Worm (Caenorhabditis elegans): ENCODE measurements around the gene B0554.5.

B0554.5 gene

DNA sequence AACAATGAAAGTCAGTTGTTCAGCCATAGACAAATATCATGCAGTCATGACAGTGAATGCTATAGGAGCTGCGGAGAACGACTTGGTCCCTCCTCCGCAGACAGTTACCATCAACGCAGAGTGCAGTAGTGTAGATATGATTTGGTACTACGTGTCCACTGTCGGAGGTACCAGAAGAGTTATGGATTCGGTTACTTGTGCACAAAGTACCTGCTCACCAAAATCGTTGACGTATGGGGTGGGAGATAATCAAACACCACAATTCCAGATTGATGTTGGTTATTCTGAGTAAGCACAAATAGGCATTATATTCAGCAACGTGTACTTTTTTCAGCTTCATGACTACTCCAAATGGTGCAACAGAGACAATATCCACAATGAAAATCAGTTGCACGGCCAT lies 8.8 kb downstream of the B0554.5 start:
- TF ChIP-seq ztf-23 (GFP tag; IDR thresholded peaks at IDR 0.05): no peak
- no peak for TF ChIP-seq cog-1 (tag; optimal IDR thresholded peaks at IDR 0.05)
- TF ChIP-seq flt-1 (GFP tag; IDR thresholded peaks at IDR 0.05): no peak
- no peak for TF ChIP-seq T22C8.4 (GFP tag; IDR thresholded peaks at IDR 0.05)
- TF ChIP-seq ztf-29 (GFP tag; IDR thresholded peaks at IDR 0.05): no peak
- no peak for TF ChIP-seq klf-2 (GFP tag; conservative IDR thresholded peaks at IDR 0.05)
- TF ChIP-seq med-1 (GFP tag; optimal IDR thresholded peaks at IDR 0.05; ENCODE audit: insufficient read depth): no peak

DNA sequence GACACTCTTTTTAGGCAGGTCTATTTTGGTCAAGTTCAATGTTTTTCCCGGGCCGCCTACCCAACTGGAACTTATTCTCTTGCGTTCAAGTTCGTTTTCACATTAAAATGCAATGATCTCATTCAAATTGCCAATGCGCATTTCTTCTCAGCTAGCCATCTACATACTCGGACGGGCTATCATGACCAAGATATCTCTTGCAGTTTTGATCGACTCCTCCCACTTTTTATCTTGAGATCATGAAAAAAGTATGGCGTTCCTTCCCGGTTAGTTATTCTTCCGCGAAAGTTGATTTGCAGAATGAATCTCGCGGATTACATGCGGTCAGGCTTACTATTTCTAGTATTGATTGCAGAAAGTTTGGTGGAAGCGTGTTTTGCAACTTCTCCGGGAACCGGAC lies 9.7 kb downstream of the B0554.5 start, which contains the start of gene B0554.2:
Gene B0554.2 (plus strand): TSS at position 301 of the 400 bp plus-strand sequence.
- TF ChIP-seq T22C8.4 (GFP tag; IDR thresholded peaks at IDR 0.05): no peak
- TF ChIP-seq ref-1 (GFP tag; conservative IDR thresholded peaks at IDR 0.05): no peak
- no peak for TF ChIP-seq klf-2 (GFP tag; conservative IDR thresholded peaks at IDR 0.05)
- no peak for TF ChIP-seq med-1 (GFP tag; optimal IDR thresholded peaks at IDR 0.05; ENCODE audit: insufficient read depth)
- no peak for TF ChIP-seq flt-1 (GFP tag; IDR thresholded peaks at IDR 0.05)
- no peak for TF ChIP-seq cog-1 (tag; optimal IDR thresholded peaks at IDR 0.05)
- TF ChIP-seq ztf-29 (GFP tag; IDR thresholded peaks at IDR 0.05): no peak
- TF ChIP-seq tab-1 (GFP tag; IDR thresholded peaks at IDR 0.05): no peak
- no peak for TF ChIP-seq ztf-23 (GFP tag; IDR thresholded peaks at IDR 0.05)

DNA sequence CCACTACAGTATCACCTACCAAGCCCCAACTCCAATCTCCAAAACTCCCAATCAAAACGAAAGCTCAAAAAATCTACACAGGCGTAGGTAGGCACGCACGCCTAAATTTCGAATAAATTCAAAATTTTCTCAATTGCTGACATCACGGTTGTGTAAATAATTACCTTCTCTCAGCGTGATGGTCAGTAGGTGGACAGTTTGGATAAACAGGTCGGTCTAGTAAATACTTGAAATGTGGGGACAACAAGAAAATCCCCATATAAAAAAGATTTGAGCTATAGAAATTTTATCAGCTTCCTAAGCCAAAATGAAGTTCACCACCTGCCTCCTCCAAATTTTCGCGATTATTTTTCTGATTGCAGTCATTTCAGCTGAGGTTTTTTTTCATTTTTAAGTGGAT lies 13.9 kb downstream of the B0554.5 start, which contains the start of gene B0554.1:
Gene B0554.1 (plus strand): TSS at position 301 of the 400 bp plus-strand sequence.
- TF ChIP-seq klf-2 (GFP tag; conservative IDR thresholded peaks at IDR 0.05): no peak
- TF ChIP-seq tab-1 (GFP tag; IDR thresholded peaks at IDR 0.05): no peak
- no peak for TF ChIP-seq med-1 (GFP tag; optimal IDR thresholded peaks at IDR 0.05; ENCODE audit: insufficient read depth)
- no peak for TF ChIP-seq ztf-23 (GFP tag; IDR thresholded peaks at IDR 0.05)
- no peak for TF ChIP-seq T22C8.4 (GFP tag; IDR thresholded peaks at IDR 0.05)
- TF ChIP-seq ref-1 (GFP tag; conservative IDR thresholded peaks at IDR 0.05): no peak
- TF ChIP-seq ztf-29 (GFP tag; IDR thresholded peaks at IDR 0.05): no peak
- TF ChIP-seq cog-1 (tag; optimal IDR thresholded peaks at IDR 0.05): no peak
- no peak for TF ChIP-seq flt-1 (GFP tag; IDR thresholded peaks at IDR 0.05)

DNA sequence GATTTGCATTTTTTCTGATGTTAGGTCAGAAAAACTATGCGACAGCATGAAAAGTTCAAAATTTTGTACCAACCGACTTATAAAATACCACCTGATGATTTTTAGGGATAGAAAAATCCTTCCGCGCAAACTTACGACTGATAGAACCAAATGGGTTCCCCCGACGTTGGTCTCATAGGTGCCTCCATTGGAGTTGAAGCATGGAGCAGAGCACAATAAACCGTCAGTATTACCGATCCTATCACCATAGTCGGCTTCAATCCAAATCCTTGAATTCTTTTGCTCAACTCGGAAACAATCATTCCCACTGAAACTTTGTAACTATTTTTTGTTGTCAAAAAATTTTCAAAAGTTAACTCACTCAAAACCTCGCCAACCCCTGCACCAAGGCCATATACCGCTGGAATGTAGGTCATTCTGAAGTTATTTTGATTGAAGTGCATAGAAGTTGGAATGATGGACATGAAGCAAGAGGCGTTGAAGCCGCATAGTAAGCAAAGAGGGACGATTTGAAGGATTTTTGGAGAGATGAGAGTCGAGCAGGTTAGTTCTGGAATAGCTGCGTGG lies 15.0 kb downstream of the B0554.5 start:
- no peak for TF ChIP-seq klf-2 (GFP tag; conservative IDR thresholded peaks at IDR 0.05)
- no peak for TF ChIP-seq cog-1 (tag; optimal IDR thresholded peaks at IDR 0.05)
- no peak for TF ChIP-seq T22C8.4 (GFP tag; IDR thresholded peaks at IDR 0.05)
- no peak for TF ChIP-seq tab-1 (GFP tag; IDR thresholded peaks at IDR 0.05)
- TF ChIP-seq ztf-29 (GFP tag; IDR thresholded peaks at IDR 0.05): no peak
- TF ChIP-seq ref-1 (GFP tag; conservative IDR thresholded peaks at IDR 0.05): no peak
- no peak for TF ChIP-seq ztf-23 (GFP tag; IDR thresholded peaks at IDR 0.05)
- TF ChIP-seq med-1 (GFP tag; optimal IDR thresholded peaks at IDR 0.05; ENCODE audit: insufficient read depth): no peak
- TF ChIP-seq flt-1 (GFP tag; IDR thresholded peaks at IDR 0.05): no peak

DNA sequence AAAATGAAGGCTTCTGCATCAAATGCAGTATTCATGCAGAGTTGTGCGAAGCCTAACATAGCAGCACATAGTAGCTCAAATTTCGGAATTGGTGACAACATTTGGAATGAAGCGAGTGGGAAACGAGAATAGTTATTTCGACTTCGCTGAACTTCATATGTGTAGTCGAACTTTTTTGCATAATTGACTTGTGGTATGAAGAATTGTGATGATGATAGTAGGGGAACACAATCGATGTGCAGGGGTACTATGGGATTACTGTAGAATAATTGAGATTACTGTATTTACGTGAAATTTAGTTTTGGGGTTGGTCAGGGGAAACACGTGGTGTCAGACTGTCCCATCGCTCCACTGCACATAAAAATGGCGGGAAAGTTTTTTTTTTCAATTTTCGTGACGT lies 16.7 kb downstream of the B0554.5 start, which contains the start of gene B0554.7:
Gene B0554.7 (minus strand): TSS at position 101 of the 400 bp plus-strand sequence.
- TF ChIP-seq klf-2 (GFP tag; conservative IDR thresholded peaks at IDR 0.05): no peak
- no peak for TF ChIP-seq ztf-29 (GFP tag; IDR thresholded peaks at IDR 0.05)
- TF ChIP-seq cog-1 (tag; optimal IDR thresholded peaks at IDR 0.05): no peak
- TF ChIP-seq T22C8.4 (GFP tag; IDR thresholded peaks at IDR 0.05): no peak
- TF ChIP-seq tab-1 (GFP tag; IDR thresholded peaks at IDR 0.05): no peak
- TF ChIP-seq med-1 (GFP tag; optimal IDR thresholded peaks at IDR 0.05; ENCODE audit: insufficient read depth): no peak
- TF ChIP-seq ztf-23 (GFP tag; IDR thresholded peaks at IDR 0.05): no peak
- no peak for TF ChIP-seq flt-1 (GFP tag; IDR thresholded peaks at IDR 0.05)
- TF ChIP-seq ref-1 (GFP tag; conservative IDR thresholded peaks at IDR 0.05): no peak

DNA sequence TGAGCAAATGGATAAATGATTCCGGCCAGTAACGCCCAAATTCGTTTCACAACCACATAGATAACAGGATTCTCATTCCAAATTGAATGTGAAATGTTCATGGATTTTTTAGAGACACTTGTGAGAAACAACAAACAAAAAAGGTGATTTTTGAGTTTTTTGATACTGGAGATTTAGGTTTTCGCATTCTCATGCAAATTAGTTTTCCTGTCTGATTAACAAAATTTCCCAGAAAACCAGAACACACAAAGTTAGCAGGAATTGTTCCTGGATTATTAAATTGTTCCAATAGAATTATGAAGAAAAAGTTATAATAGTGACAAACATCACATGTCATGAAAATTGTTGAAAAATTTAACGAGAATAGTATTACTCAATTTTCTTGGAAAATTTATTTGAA lies 19.0 kb downstream of the B0554.5 start, which contains the start of gene srh-33:
Gene srh-33 (minus strand): TSS at position 101 of the 400 bp plus-strand sequence.
- no peak for TF ChIP-seq T22C8.4 (GFP tag; IDR thresholded peaks at IDR 0.05)
- TF ChIP-seq cog-1 (tag; optimal IDR thresholded peaks at IDR 0.05): no peak
- no peak for TF ChIP-seq klf-2 (GFP tag; conservative IDR thresholded peaks at IDR 0.05)
- TF ChIP-seq tab-1 (GFP tag; IDR thresholded peaks at IDR 0.05): no peak
- no peak for TF ChIP-seq ztf-29 (GFP tag; IDR thresholded peaks at IDR 0.05)
- no peak for TF ChIP-seq med-1 (GFP tag; optimal IDR thresholded peaks at IDR 0.05; ENCODE audit: insufficient read depth)
- no peak for TF ChIP-seq ztf-23 (GFP tag; IDR thresholded peaks at IDR 0.05)
- no peak for TF ChIP-seq flt-1 (GFP tag; IDR thresholded peaks at IDR 0.05)
- no peak for TF ChIP-seq ref-1 (GFP tag; conservative IDR thresholded peaks at IDR 0.05)

DNA sequence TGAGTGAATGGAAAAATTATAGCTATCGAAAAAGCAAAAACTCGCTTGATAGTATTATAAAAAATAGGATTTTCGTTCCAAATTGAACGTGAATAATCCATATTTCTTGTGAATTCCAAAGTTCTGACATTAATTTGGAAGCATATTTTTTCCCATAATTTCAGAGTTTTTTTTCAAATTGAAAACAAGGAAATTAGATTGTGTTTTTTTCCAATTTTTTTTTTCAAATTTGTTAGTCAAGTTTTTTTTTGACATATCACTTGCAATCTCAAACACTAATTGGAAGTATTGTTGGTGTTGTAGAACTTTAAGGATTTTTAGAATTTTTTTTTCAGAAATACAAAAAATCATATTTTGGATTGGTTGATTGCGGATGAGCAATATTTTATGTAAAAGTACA lies 22.3 kb downstream of the B0554.5 start, which contains the start of gene srh-34:
Gene srh-34 (minus strand): TSS at position 101 of the 400 bp plus-strand sequence.
- TF ChIP-seq tab-1 (GFP tag; IDR thresholded peaks at IDR 0.05) (no peak), flt-1 (GFP tag; IDR thresholded peaks at IDR 0.05) (no peak), cog-1 (tag; optimal IDR thresholded peaks at IDR 0.05) (no peak), klf-2 (GFP tag; conservative IDR thresholded peaks at IDR 0.05) (no peak), ztf-29 (GFP tag; IDR thresholded peaks at IDR 0.05) (no peak), ref-1 (GFP tag; conservative IDR thresholded peaks at IDR 0.05) (no peak), T22C8.4 (GFP tag; IDR thresholded peaks at IDR 0.05) (no peak), ztf-23 (GFP tag; IDR thresholded peaks at IDR 0.05) (no peak), med-1 (GFP tag; optimal IDR thresholded peaks at IDR 0.05; ENCODE audit: insufficient read depth) (no peak)

DNA sequence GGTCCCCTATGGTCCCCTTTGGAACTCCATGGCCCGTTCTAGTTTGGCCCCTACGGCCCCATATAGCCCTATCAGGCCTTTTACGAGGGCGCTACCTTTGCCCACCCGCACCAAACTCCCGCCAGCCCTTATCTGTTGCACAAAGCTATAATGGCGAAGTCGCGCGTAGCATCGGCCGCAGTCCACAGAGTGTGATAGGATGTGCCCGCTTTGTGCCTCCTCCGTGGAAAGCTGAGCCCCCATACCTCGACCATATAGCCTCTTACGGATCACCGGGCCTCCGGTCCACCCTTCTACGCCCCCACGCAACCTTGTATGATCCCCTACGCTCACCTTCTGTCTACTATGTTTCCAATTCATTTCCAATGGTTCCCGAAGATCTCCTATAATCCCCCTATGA lies 22.7 kb downstream of the B0554.5 start:
- TF ChIP-seq T22C8.4 (GFP tag; IDR thresholded peaks at IDR 0.05) (no peak), cog-1 (tag; optimal IDR thresholded peaks at IDR 0.05) (no peak), klf-2 (GFP tag; conservative IDR thresholded peaks at IDR 0.05) (no peak), ztf-29 (GFP tag; IDR thresholded peaks at IDR 0.05) (no peak), flt-1 (GFP tag; IDR thresholded peaks at IDR 0.05) (0 out of 2 replicates have a peak, but pooled peaks have one; percentile 32), tab-1 (GFP tag; IDR thresholded peaks at IDR 0.05) (0 out of 2 replicates have a peak, but pooled peaks have one; percentile 40), ref-1 (GFP tag; conservative IDR thresholded peaks at IDR 0.05) (no peak)

DNA sequence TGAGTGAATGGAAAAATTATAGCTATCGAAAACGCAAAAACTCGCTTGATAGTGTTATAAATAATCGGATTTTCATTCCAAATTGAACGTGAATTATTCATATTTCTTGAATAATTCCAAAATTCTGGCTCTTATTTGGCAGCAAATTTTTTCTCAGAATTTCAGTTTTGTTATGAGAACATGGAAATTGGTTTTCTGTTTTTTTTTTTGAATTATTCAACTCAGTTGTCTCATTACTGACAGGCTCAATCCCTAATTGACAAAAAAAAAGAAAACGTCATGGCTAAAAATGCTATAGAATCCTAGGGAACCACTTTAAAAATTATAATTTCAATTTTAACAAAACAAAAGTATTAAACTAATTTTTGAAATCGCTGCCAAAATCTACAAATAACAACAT lies 24.9 kb downstream of the B0554.5 start, which contains the start of gene srh-35:
Gene srh-35 (minus strand): TSS at position 101 of the 400 bp plus-strand sequence.
- no peak for TF ChIP-seq klf-2 (GFP tag; conservative IDR thresholded peaks at IDR 0.05)
- TF ChIP-seq cog-1 (tag; optimal IDR thresholded peaks at IDR 0.05): no peak
- TF ChIP-seq tab-1 (GFP tag; IDR thresholded peaks at IDR 0.05): no peak
- TF ChIP-seq ztf-29 (GFP tag; IDR thresholded peaks at IDR 0.05): no peak
- TF ChIP-seq ztf-23 (GFP tag; IDR thresholded peaks at IDR 0.05): no peak
- no peak for TF ChIP-seq T22C8.4 (GFP tag; IDR thresholded peaks at IDR 0.05)
- no peak for TF ChIP-seq ref-1 (GFP tag; conservative IDR thresholded peaks at IDR 0.05)
- TF ChIP-seq flt-1 (GFP tag; IDR thresholded peaks at IDR 0.05): no peak
- no peak for TF ChIP-seq med-1 (GFP tag; optimal IDR thresholded peaks at IDR 0.05; ENCODE audit: insufficient read depth)

All from whole organism, midembryonic.